Worm (Caenorhabditis elegans) whole organism, midembryonic: Measurements from ENCODE around the gene lido-10.

Experiments
- T22C8.4 ChIP-seq: fragments of 200-800 bp; sonication (Bioruptor generic); IDR thresholded peaks from 2 replicates; pipeline ENCODE4 v1.3.6; 2022; ENCODE audit warnings: missing genetic modification characterization, missing compliant biosample characterization
- cog-1 ChIP-seq: sonication (generic microtip); optimal IDR thresholded peaks from 2 replicates; lab custom pipeline; 2016; ENCODE audit warnings: missing genetic modification characterization, missing compliant biosample characterization
- flt-1 ChIP-seq: fragments of 200-800 bp; sonication (Bioruptor generic); IDR thresholded peaks from 2 replicates; pipeline ENCODE4 v1.3.6; 2022; ENCODE audit warnings: missing genetic modification characterization, missing compliant biosample characterization
- med-1 ChIP-seq: sonication (generic microtip); optimal IDR thresholded peaks from 2 replicates; lab custom pipeline; 2017; ENCODE audit warnings: missing genetic modification characterization, mild to moderate bottlenecking, missing compliant biosample characterization, antibody characterized with exemption, missing genetic modification reagents; ENCODE audit not compliant: insufficient read depth
- ref-1 ChIP-seq: fragments of 200-800 bp; sonication (Bioruptor generic); conservative IDR thresholded peaks from 2 replicates; pipeline ENCODE4 v1.3.6; 2022; ENCODE audit warnings: missing genetic modification reagents, missing genetic modification characterization, missing compliant biosample characterization
- ztf-23 ChIP-seq: fragments of 200-800 bp; sonication (Bioruptor generic); IDR thresholded peaks from 2 replicates; pipeline ENCODE4 v1.3.6; 2022; ENCODE audit warnings: missing genetic modification reagents, missing genetic modification characterization, missing compliant biosample characterization
- ztf-29 ChIP-seq: fragments of 200-800 bp; sonication (Bioruptor generic); IDR thresholded peaks from 2 replicates; pipeline ENCODE4 v1.3.6; 2022; ENCODE audit warnings: missing genetic modification reagents, missing genetic modification characterization, missing compliant biosample characterization

DNA sequence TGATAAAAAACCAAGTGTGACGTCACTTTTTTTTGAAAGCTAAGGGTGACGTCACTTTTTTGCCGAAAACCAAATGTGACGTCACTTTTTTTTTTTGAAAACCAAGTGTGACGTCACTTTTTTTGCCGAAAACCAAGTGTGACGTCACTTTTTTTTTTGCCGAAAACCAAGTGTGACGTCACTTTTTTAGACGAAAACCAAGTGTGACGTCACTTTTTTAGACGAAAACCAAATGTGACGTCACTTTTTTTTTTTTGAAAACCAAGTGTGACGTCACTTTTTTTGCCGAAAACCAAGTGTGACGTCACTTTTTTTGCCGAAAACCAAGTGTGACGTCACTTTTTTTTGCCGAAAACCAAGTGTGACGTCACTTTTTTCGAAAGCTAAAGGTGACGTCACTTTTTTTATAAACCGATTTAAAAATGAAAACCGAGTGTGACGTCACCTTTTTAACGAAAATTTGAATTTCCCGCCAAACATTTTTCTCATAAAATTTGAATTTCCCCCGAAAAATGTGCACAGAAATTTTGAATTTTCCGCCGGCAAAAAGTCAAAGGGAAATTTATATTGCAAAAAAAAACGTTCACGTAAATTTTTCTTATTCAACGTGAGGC, 4.4 kb upstream of the lido-10 start:
- TF ChIP-seq flt-1 (GFP tag; lab: Robert Waterston, UW) (no peak), cog-1 (no peak), ztf-29 (no peak), ref-1 (GFP tag; lab: Robert Waterston, UW) (no peak), T22C8.4 (no peak), med-1 (no peak), ztf-23 (GFP tag; lab: Robert Waterston, UW) (no peak)
